Fruit fly (Drosophila melanogaster) whole organism: ENCODE data around the gene CG32052.

Experiments used
- CG8478 ChIP-seq: fragments of >200 bp; optimal IDR thresholded peaks from 2 replicates; lab custom pipeline; 2018; ENCODE audit warnings: inconsistent platforms
- Dll ChIP-seq: fragments of >200 bp; optimal IDR thresholded peaks from 2 replicates; lab custom pipeline; 2017
- EcR ChIP-seq, 2 experiments: fragments of >200 bp; optimal IDR thresholded peaks; 2 replicates each; lab custom pipeline; 2017; ENCODE audit warnings: missing biosample characterization in 2 of 2, missing genetic modification characterization in 2 of 2, missing genetic modification reagents in 2 of 2
- pan ChIP-seq: fragments of >200 bp; optimal IDR thresholded peaks from 2 replicates; lab custom pipeline; 2017
- psq ChIP-seq: fragments of >200 bp; optimal IDR thresholded peaks from 2 replicates; lab custom pipeline; 2017
- usp ChIP-seq: fragments of >200 bp; optimal IDR thresholded peaks from 2 replicates; lab custom pipeline; 2017; ENCODE audit warnings: missing biosample characterization, missing genetic modification characterization, mixed read lengths

CG32052 gene

DNA sequence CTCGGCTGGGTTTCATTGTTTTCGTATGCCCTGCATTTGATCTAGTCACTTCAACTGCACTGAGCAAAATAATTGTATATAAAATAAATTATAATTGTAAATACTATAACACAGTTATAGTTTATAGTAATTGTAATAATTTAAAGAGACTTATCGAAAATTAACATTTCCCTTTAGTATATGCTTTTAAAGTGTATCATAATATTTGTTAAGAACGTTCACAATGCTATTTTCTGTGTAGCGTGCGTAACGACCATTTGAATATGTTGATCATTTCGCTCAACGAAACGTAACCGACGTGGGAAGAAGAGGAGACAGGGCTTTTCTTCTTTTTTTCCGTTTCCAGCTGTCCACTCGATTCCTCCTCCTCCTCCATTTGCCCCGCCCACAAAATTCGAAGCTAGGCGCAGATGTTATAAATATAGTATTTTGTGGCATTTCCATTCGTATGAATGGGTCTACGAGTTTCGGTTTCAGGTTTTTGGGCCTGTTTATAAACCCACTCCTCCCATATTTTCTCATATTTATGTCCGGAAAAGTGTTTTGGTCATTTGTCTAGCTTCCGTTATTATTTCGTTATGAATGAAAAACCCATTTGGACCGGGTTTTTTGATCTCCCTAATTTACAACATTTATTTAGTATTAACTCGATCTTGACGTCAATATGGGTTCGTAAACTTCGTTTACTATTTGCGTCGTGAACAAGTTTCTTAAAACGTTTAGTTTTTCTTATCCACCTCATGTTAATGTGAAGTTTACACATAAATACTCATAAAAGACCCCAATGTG lies 69.8 kb downstream of the CG32052 start:
- TF ChIP-seq pan (lab: Kevin White, UChicago) = no peak
- TF ChIP-seq psq (lab: Kevin White, UChicago) = no peak
- no peak for TF ChIP-seq CG8478 (lab: Kevin White, UChicago)
- no peak for TF ChIP-seq Dll (lab: Kevin White, UChicago)
- TF ChIP-seq usp = no peak
- TF ChIP-seq EcR (GFP tag; optimal IDR thresholded peaks at IDR 0.05; lab: Kevin White, UChicago) = no peak
